Fruit fly (Drosophila melanogaster): Measurements from ENCODE around the gene jvl.

Gene jvl

dm6 chr3R:14723671-14724500, 17.5 kb upstream of the jvl start, which contains the start of gene kibra (continued):
- TF ChIP-seq nom (GFP tag; optimal IDR thresholded peaks at IDR 0.05) (peak; percentile 46), Dll (GFP tag; IDR thresholded peaks at IDR 0.05; ENCODE audit: partially characterized antibody) (no peak), toy (GFP tag; IDR thresholded peaks at IDR 0.05) (no peak), esg (GFP tag; conservative IDR thresholded peaks at IDR 0.05) (no peak), CG2889 (GFP tag; IDR thresholded peaks at IDR 0.05) (no peak), Atf-2 (GFP tag; optimal IDR thresholded peaks at IDR 0.05) (peak; percentile 49), Asciz (GFP tag; optimal IDR thresholded peaks at IDR 0.05) (peak; percentile 21), CG13624 (GFP tag; optimal IDR thresholded peaks at IDR 0.05) (peak; percentile 71), stc (GFP tag; IDR thresholded peaks at IDR 0.05) (no peak), Optix (GFP tag; IDR thresholded peaks at IDR 0.05) (no peak), Kr (GFP tag; optimal IDR thresholded peaks at IDR 0.05) (no peak), nmo (GFP tag; optimal IDR thresholded peaks at IDR 0.05) (peak; percentile 84), Elba2 (GFP tag; optimal IDR thresholded peaks at IDR 0.05) (peak; percentile 18), pho (GFP tag; optimal IDR thresholded peaks at IDR 0.05) (peak; percentile 70), CG4404 (GFP tag; IDR thresholded peaks at IDR 0.05) (no peak), oc (tag; optimal IDR thresholded peaks at IDR 0.05) (peak; percentile 76), sr (GFP tag; IDR thresholded peaks at IDR 0.05) (no peak), ase (GFP tag; IDR thresholded peaks at IDR 0.05) (no peak), Lpt (GFP tag; optimal IDR thresholded peaks at IDR 0.05) (no peak), tll (GFP tag; optimal IDR thresholded peaks at IDR 0.05) (peak in 1 of 2 experiments; percentile 10), Fer3 (tag; optimal IDR thresholded peaks at IDR 0.05) (peak; percentile 75), Nf-YB (GFP tag; optimal IDR thresholded peaks at IDR 0.05) (peak; percentile 20), CG17568 (GFP tag; optimal IDR thresholded peaks at IDR 0.05) (no peak), Abd-B (GFP tag; optimal IDR thresholded peaks at IDR 0.05) (no peak), Oli (tag; optimal IDR thresholded peaks at IDR 0.05) (no peak), CG12299 (tag; optimal IDR thresholded peaks at IDR 0.05) (peak; percentile 12), bcd (GFP tag; optimal IDR thresholded peaks at IDR 0.05) (peak; percentile 71), zen2 (GFP tag; IDR thresholded peaks at IDR 0.05; ENCODE audit: partially characterized antibody) (no peak), CG7271 (tag; optimal IDR thresholded peaks at IDR 0.05) (peak; percentile 15), cg (GFP tag; optimal IDR thresholded peaks at IDR 0.05) (peak; percentile 96), Ets65A (GFP tag) (peak; percentile 97), CG18764 (GFP tag; optimal IDR thresholded peaks at IDR 0.05) (peak; percentile 72), hbn (GFP tag; IDR thresholded peaks at IDR 0.05; ENCODE audit: partially characterized antibody) (no peak), phol (tag; optimal IDR thresholded peaks at IDR 0.05) (peak; percentile 81), ATbp (GFP tag; optimal IDR thresholded peaks at IDR 0.05) (peak; percentile 17), row (GFP tag; IDR thresholded peaks at IDR 0.05) (no peak), Aef1 (GFP tag; IDR thresholded peaks at IDR 0.05) (no peak), CG17829 (tag; optimal IDR thresholded peaks at IDR 0.05) (peak; percentile 78), B-H2 (GFP tag; optimal IDR thresholded peaks at IDR 0.05) (peak; percentile 52), gt (GFP tag; IDR thresholded peaks at IDR 0.05) (no peak), grn (GFP tag; optimal IDR thresholded peaks at IDR 0.05) (peak; percentile 7), CG8478 (optimal IDR thresholded peaks at IDR 0.05) (no peak), CG8944 (GFP tag; optimal IDR thresholded peaks at IDR 0.05) (peak; percentile 81), luna (GFP tag; optimal IDR thresholded peaks at IDR 0.05) (peak; percentile 75), CG18262 (tag; optimal IDR thresholded peaks at IDR 0.05) (peak; percentile 44), Dip2 (GFP tag; IDR thresholded peaks at IDR 0.05) (no peak), D19B (GFP tag; optimal IDR thresholded peaks at IDR 0.05) (no peak), Dp (GFP tag; optimal IDR thresholded peaks at IDR 0.05) (peak; percentile 47), CG6765 (GFP tag; optimal IDR thresholded peaks at IDR 0.05) (peak; percentile 49), NC2β (GFP tag; optimal IDR thresholded peaks at IDR 0.05) (peak; percentile 77)

All from whole organism, embryonic.